Worm (Caenorhabditis elegans) whole organism, L4 larva: ENCODE data around the gene mig-10.

Source experiments
- F37D6.2 ChIP-seq: sonication (generic microtip); optimal IDR thresholded peaks from 2 replicates; lab custom pipeline; 2016; ENCODE audit warnings: mild to moderate bottlenecking, missing genetic modification characterization, missing compliant biosample characterization
- F44E2.7 ChIP-seq: fragments of 200-800 bp; sonication (Bioruptor generic); IDR thresholded peaks from 2 replicates; pipeline ENCODE4 v2.1.2; 2022; ENCODE audit warnings: missing genetic modification characterization, missing compliant biosample characterization
- F49E8.2 ChIP-seq: sonication (generic microtip); optimal IDR thresholded peaks from 2 replicates; lab custom pipeline; 2016; ENCODE audit warnings: missing compliant biosample characterization, mild to moderate bottlenecking, missing genetic modification characterization, borderline replicate concordance
- R02D3.7 ChIP-seq: fragments of 150-350 bp; sonication (generic microtip); optimal IDR thresholded peaks from 3 replicates; lab custom pipeline; 2014; ENCODE audit warnings: missing biosample characterization, missing genetic modification characterization
- T20F7.1 ChIP-seq: fragments of 200-800 bp; sonication (Bioruptor generic); optimal IDR thresholded peaks from 2 replicates; lab custom pipeline; 2018; ENCODE audit warnings: mild to moderate bottlenecking, missing genetic modification characterization, missing compliant biosample characterization
- aly-2 ChIP-seq: sonication (generic microtip); optimal IDR thresholded peaks from 2 replicates; lab custom pipeline; 2018; ENCODE audit warnings: missing biosample characterization, missing genetic modification characterization
- ceh-32 ChIP-seq: sonication (generic microtip); optimal IDR thresholded peaks from 2 replicates; lab custom pipeline; 2016; ENCODE audit warnings: mild to moderate bottlenecking, missing genetic modification characterization, missing compliant biosample characterization; ENCODE audit not compliant: poor library complexity
- cey-2 ChIP-seq: sonication (generic microtip); optimal IDR thresholded peaks from 3 replicates; lab custom pipeline; 2017; ENCODE audit warnings: missing genetic modification characterization, mild to moderate bottlenecking, missing compliant biosample characterization, antibody characterized with exemption, borderline replicate concordance; ENCODE audit not compliant: insufficient read depth
- ctbp-1 ChIP-seq: fragments of 200-800 bp; sonication (Bioruptor generic); IDR thresholded peaks from 2 replicates; pipeline ENCODE4 v1.3.6; 2022; ENCODE audit warnings: missing genetic modification reagents, missing genetic modification characterization, missing compliant biosample characterization
- daf-12 ChIP-seq: fragments of 150-350 bp; optimal IDR thresholded peaks from 2 replicates; lab custom pipeline; 2014; ENCODE audit warnings: missing biosample characterization, missing genetic modification reagents, missing genetic modification characterization
- dmd-8 ChIP-seq: fragments of 200-800 bp; sonication (Bioruptor generic); IDR thresholded peaks from 2 replicates; pipeline ENCODE4 v1.3.6; 2022; ENCODE audit warnings: missing genetic modification characterization, missing compliant biosample characterization
- dpl-1 ChIP-seq: fragments of 150-350 bp; optimal IDR thresholded peaks from 2 replicates; lab custom pipeline; 2014; ENCODE audit warnings: missing biosample characterization, missing genetic modification reagents, missing genetic modification characterization
- duxl-1 ChIP-seq: sonication (generic microtip); optimal IDR thresholded peaks from 2 replicates; lab custom pipeline; 2016; ENCODE audit warnings: mild to moderate bottlenecking, missing genetic modification characterization, moderate library complexity, missing compliant biosample characterization; ENCODE audit not compliant: poor library complexity
- dve-1 ChIP-seq: sonication (generic microtip); optimal IDR thresholded peaks from 2 replicates; lab custom pipeline; 2017; ENCODE audit warnings: antibody characterized with exemption, mild to moderate bottlenecking, missing genetic modification characterization, missing compliant biosample characterization; ENCODE audit not compliant: insufficient read depth
- egl-43 ChIP-seq: fragments of 200-800 bp; sonication (Bioruptor generic); IDR thresholded peaks from 2 replicates; pipeline ENCODE4 v1.3.6; 2022; ENCODE audit warnings: missing genetic modification reagents, missing genetic modification characterization, missing compliant biosample characterization
- hif-1 ChIP-seq, 2 experiments: sonication (generic microtip); optimal IDR thresholded peaks; 2 replicates each; lab custom pipeline; 2016 to 2017; ENCODE audit warnings: missing compliant biosample characterization in 2 of 2, missing genetic modification characterization in 2 of 2, missing genetic modification reagents in 2 of 2, missing genotype in 2 of 2, mild to moderate bottlenecking in 1 of 2
- hlh-30 ChIP-seq: sonication (generic microtip); optimal IDR thresholded peaks from 2 replicates; lab custom pipeline; 2017; ENCODE audit warnings: antibody characterized with exemption, mild to moderate bottlenecking, missing genetic modification characterization, missing compliant biosample characterization; ENCODE audit not compliant: insufficient read depth
- hmg-1.1 ChIP-seq: fragments of 200-800 bp; sonication (Bioruptor generic); IDR thresholded peaks from 2 replicates; pipeline ENCODE4 v1.3.6; 2022; ENCODE audit warnings: missing genetic modification reagents, missing genetic modification characterization, missing compliant biosample characterization
- jun-1 ChIP-seq: fragments of 150-350 bp; optimal IDR thresholded peaks from 2 replicates; lab custom pipeline; 2014; ENCODE audit warnings: missing biosample characterization, missing genetic modification reagents, missing genetic modification characterization
- lin-38 ChIP-seq: fragments of 200-800 bp; sonication (Bioruptor generic); IDR thresholded peaks from 2 replicates; pipeline ENCODE4 v1.3.6; 2022; ENCODE audit warnings: missing genetic modification reagents, missing genetic modification characterization, missing compliant biosample characterization
- lir-3 ChIP-seq: sonication (generic microtip); optimal IDR thresholded peaks from 2 replicates; lab custom pipeline; 2016; ENCODE audit warnings: mild to moderate bottlenecking, missing genetic modification characterization, missing compliant biosample characterization
- lsy-2 ChIP-seq, 2 experiments: fragments of 150-350 bp in 1 of 2; sonication (generic microtip) in 1 of 2; optimal IDR thresholded peaks; 2 replicates each; lab custom pipeline; 2014 to 2017; ENCODE audit warnings: missing biosample characterization in 2 of 2, missing genetic modification characterization in 2 of 2
- mdl-1 ChIP-seq, 2 experiments: fragments of 150-350 bp in 1 of 2; sonication (generic microtip) in 1 of 2; optimal IDR thresholded peaks; 2 replicates each; lab custom pipeline; 2014 to 2017; ENCODE audit warnings: missing biosample characterization in 2 of 2, missing genetic modification characterization in 2 of 2
- mdt-29 ChIP-seq: fragments of 200-800 bp; sonication (Bioruptor generic); IDR thresholded peaks from 2 replicates; pipeline ENCODE4 v1.3.6; 2022; ENCODE audit warnings: missing genetic modification reagents, missing genetic modification characterization, missing compliant biosample characterization
- mep-1 ChIP-seq: fragments of 150-350 bp; sonication (generic microtip); optimal IDR thresholded peaks from 3 replicates; lab custom pipeline; 2014; ENCODE audit warnings: missing biosample characterization, missing genetic modification characterization
- mes-2 ChIP-seq: sonication (generic microtip); optimal IDR thresholded peaks from 2 replicates; lab custom pipeline; 2016; ENCODE audit warnings: missing genotype, mild to moderate bottlenecking, missing genetic modification characterization, missing compliant biosample characterization; ENCODE audit not compliant: poor library complexity, severe bottlenecking
- mxl-2 ChIP-seq: fragments of 200-800 bp; sonication (Bioruptor generic); conservative IDR thresholded peaks from 2 replicates; pipeline ENCODE4 v1.3.6; 2022; ENCODE audit warnings: missing genetic modification reagents, missing genetic modification characterization, missing compliant biosample characterization
- nhr-111 ChIP-seq: fragments of 200-800 bp; sonication (Bioruptor generic); optimal IDR thresholded peaks from 2 replicates; lab custom pipeline; 2018; ENCODE audit warnings: mild to moderate bottlenecking, missing genetic modification characterization, missing compliant biosample characterization
- nhr-25 ChIP-seq: sonication (generic microtip); optimal IDR thresholded peaks from 2 replicates; lab custom pipeline; 2017; ENCODE audit warnings: missing genetic modification characterization, mild to moderate bottlenecking, missing compliant biosample characterization, antibody characterized with exemption, moderate library complexity, borderline replicate concordance; ENCODE audit not compliant: insufficient read depth
- nhr-28 ChIP-seq: fragments of 150-350 bp; optimal IDR thresholded peaks from 2 replicates; lab custom pipeline; 2014; ENCODE audit warnings: missing biosample characterization, missing genetic modification characterization
- nhr-48 ChIP-seq: sonication (generic microtip); optimal IDR thresholded peaks from 2 replicates; lab custom pipeline; 2016; ENCODE audit warnings: mild to moderate bottlenecking, missing genetic modification characterization, missing compliant biosample characterization
- pha-4 ChIP-seq, 2 experiments: fragments of 150-350 bp in 1 of 2; fragments of 200-800 bp in 1 of 2; sonication (Bioruptor generic) in 1 of 2; IDR thresholded peaks in 1 of 2; optimal IDR thresholded peaks in 1 of 2; 2 replicates each; pipeline versions ENCODE4 v1.3.6 to Lab custom; 2014 to 2022; ENCODE audit warnings: missing genetic modification characterization in 2 of 2, missing genetic modification reagents in 2 of 2, missing biosample characterization in 1 of 2, missing compliant biosample characterization in 1 of 2
- sdz-12 ChIP-seq: fragments of 200-800 bp; sonication (Bioruptor generic); optimal IDR thresholded peaks from 2 replicates; lab custom pipeline; 2018; ENCODE audit warnings: mild to moderate bottlenecking, missing genetic modification characterization, missing compliant biosample characterization
- set-16 ChIP-seq: fragments of 200-800 bp; sonication (Bioruptor generic); IDR thresholded peaks from 2 replicates; pipeline ENCODE4 v1.3.6; 2022; ENCODE audit warnings: missing genetic modification reagents, missing genetic modification characterization, missing compliant biosample characterization
- unc-130 ChIP-seq: sonication (generic microtip); optimal IDR thresholded peaks from 2 replicates; lab custom pipeline; 2016; ENCODE audit warnings: missing genetic modification reagents, missing genetic modification characterization, missing compliant biosample characterization
- unc-62 ChIP-seq, 3 experiments: fragments of 150-350 bp in 1 of 3; sonication (generic microtip); optimal IDR thresholded peaks in 2 of 3; peaks in 1 of 3; 1 replicate in 1 of 3; 2 replicates in 2 of 3; lab custom pipeline; 2014 to 2017; ENCODE audit warnings: missing biosample characterization in 3 of 3, missing genetic modification characterization in 3 of 3, missing genetic modification reagents in 3 of 3, missing genotype in 1 of 3
- zag-1 ChIP-seq: fragments of 150-350 bp; optimal IDR thresholded peaks from 2 replicates; lab custom pipeline; 2014; ENCODE audit warnings: missing biosample characterization, missing genetic modification characterization
- zfp-2 ChIP-seq: sonication (generic microtip); optimal IDR thresholded peaks from 2 replicates; lab custom pipeline; 2016; ENCODE audit warnings: mild to moderate bottlenecking, missing genetic modification characterization, missing compliant biosample characterization
- zip-2 ChIP-seq: fragments of 150-350 bp; optimal IDR thresholded peaks from 2 replicates; lab custom pipeline; 2014; ENCODE audit warnings: missing biosample characterization, missing genetic modification characterization

Gene mig-10

DNA sequence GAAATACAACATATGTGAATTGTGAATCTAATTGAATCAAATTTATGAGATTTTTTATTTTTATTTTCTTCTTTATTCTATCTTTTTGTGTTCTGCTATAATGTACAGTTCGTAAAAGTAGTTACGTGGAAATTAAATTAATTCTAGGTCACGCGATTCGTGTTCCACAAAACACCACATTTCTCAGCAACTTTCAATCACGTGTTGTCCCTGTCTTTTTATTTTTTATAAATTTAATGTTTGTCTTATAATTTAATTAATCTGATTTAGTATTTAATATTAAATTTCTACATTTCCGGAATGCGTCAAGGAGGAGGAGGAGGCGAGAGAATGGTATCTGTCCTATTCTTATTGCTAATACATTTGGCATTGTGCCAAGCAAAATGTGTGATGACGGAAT, 20.9 kb upstream of the mig-10 start, which contains the start of gene ncr-2:
Gene ncr-2, plus strand, starts transcription at position 301 of the 400 bp plus-strand sequence.
- TF ChIP-seq F37D6.2 (no peak), lsy-2 (tag; optimal IDR thresholded peaks at IDR 0.05; lab: Kevin White, UChicago) (no peak), lir-3 (tag; lab: Kevin White, UChicago) (no peak), nhr-25 (tag; lab: Kevin White, UChicago) (no peak), ceh-32 (tag; lab: Kevin White, UChicago) (no peak), mep-1 (tag; lab: Kevin White, UChicago) (no peak), unc-130 (no peak), mdl-1 (tag; optimal IDR thresholded peaks at IDR 0.05; lab: Kevin White, UChicago) (no peak), hif-1 (tag; optimal IDR thresholded peaks at IDR 0.05; lab: Kevin White, UChicago) (no peak), zfp-2 (no peak), unc-62 (GFP tag; optimal IDR thresholded peaks at IDR 0.05 in 1 of 2; lab: Kevin White, UChicago) (no peak), unc-62 (tag; optimal IDR thresholded peaks at IDR 0.05; lab: Kevin White, UChicago) (no peak), sdz-12 (no peak)
- TF ChIP-seq, all 104 proteins: peak for 0

ce11 chrIII:8262599-8262998, 16.3 kb upstream of the mig-10 start:
- TF ChIP-seq lin-38 (GFP tag; lab: Robert Waterston, UW), result 0 out of 2 replicates have a peak, but pooled peaks have one; percentile 15
- peak; percentile 10 for TF ChIP-seq mes-2
- peak; percentile 51 for TF ChIP-seq sdz-12
- 0 out of 2 replicates have a peak, but pooled peaks have one; percentile 17 for TF ChIP-seq egl-43 (GFP tag; lab: Robert Waterston, UW)
- peak; percentile 98 for TF ChIP-seq set-16 (GFP tag; lab: Robert Waterston, UW)
- no peak for TF ChIP-seq hmg-1.1 (GFP tag; lab: Robert Waterston, UW)

ce11 chrIII:8263377-8263776, 15.5 kb upstream of the mig-10 start, which contains the start of gene col-91:
TSS of gene col-91 (minus strand) at chrIII:8263664.
- TF ChIP-seq zip-2 (tag; lab: Kevin White, UChicago) (no peak), unc-62 (GFP tag; optimal IDR thresholded peaks at IDR 0.05 in 1 of 2; lab: Kevin White, UChicago) (peak in 1 of 2 experiments; percentile 23), unc-62 (tag; optimal IDR thresholded peaks at IDR 0.05; lab: Kevin White, UChicago) (no peak), nhr-28 (tag; lab: Kevin White, UChicago) (peak; percentile 37)
- TF ChIP-seq, all 104 proteins: peak for 2

ce11 chrIII:8265753-8266152, 13.1 kb upstream of the mig-10 start, which contains the start of gene mrps-9:
TSS of gene mrps-9 (plus strand) at chrIII:8266062.
- TF ChIP-seq dmd-8 (no peak), T20F7.1 (GFP tag; lab: Kevin White, UChicago) (peak; percentile 29), dpl-1 (GFP tag; lab: Kevin White, UChicago) (peak; percentile 31), lin-38 (GFP tag; lab: Robert Waterston, UW) (peak; percentile 94), ctbp-1 (no peak), mes-2 (peak; percentile 61), hlh-30 (tag; lab: Kevin White, UChicago) (peak; percentile 2)

DNA sequence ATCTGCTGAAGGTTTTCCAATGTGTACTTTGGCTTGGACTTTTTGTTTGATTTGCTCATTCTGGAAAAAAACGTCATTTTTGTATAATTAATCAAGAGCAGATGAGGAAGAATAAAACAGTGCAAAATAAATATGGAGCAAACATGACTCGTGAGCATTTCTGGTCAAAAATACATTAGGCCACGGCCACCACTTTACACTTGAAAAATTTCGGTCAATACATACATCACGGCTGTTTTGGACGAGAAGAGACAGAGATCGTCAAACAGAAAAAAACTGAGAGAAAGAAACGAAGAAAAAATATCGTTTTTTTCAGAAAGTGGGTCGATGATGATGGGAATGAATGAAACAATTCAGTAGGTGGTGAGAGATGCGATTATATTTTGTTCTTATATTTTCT, 10.6 kb upstream of the mig-10 start, which contains the start of the genes F09G8.7 and crn-7:
Gene F09G8.7, minus strand, starts transcription at position 60 of the 400 bp plus-strand sequence.
Gene crn-7, plus strand, starts transcription at position 236 of the 400 bp plus-strand sequence.
- no peak for TF ChIP-seq jun-1
- TF ChIP-seq R02D3.7 (tag; lab: Kevin White, UChicago), result no peak
- no peak for TF ChIP-seq aly-2
- no peak for TF ChIP-seq zag-1
- no peak for TF ChIP-seq mdt-29
- TF ChIP-seq dve-1 (tag; lab: Kevin White, UChicago), result peak; percentile 28
- no peak for TF ChIP-seq F37D6.2
- TF ChIP-seq daf-12 (tag; lab: Kevin White, UChicago), result no peak
- TF ChIP-seq unc-62 (GFP tag; optimal IDR thresholded peaks at IDR 0.05 in 1 of 2; lab: Kevin White, UChicago), result peak in 1 of 2 experiments; percentile 57
- TF ChIP-seq unc-62 (tag; optimal IDR thresholded peaks at IDR 0.05; lab: Kevin White, UChicago), result no peak
- peak; percentile 39; the same call in 1 of the 2 replicates for TF ChIP-seq lin-38 (GFP tag; lab: Robert Waterston, UW)
- TF ChIP-seq cey-2 (tag; lab: Kevin White, UChicago), result no peak
- no peak for TF ChIP-seq F49E8.2 (tag; lab: Kevin White, UChicago)
- TF ChIP-seq nhr-28 (tag; lab: Kevin White, UChicago), result peak; percentile 51
- TF ChIP-seq mxl-2 (GFP tag; lab: Robert Waterston, UW), result no peak
- no peak for TF ChIP-seq nhr-111 (GFP tag; lab: Kevin White, UChicago)
- TF ChIP-seq duxl-1 (tag; lab: Kevin White, UChicago), result no peak
- TF ChIP-seq nhr-48, result no peak
- no peak for TF ChIP-seq F44E2.7
- no peak for TF ChIP-seq pha-4 (GFP tag; IDR thresholded peaks at IDR 0.05; lab: Robert Waterston, UW)
- TF ChIP-seq pha-4 (tag; optimal IDR thresholded peaks at IDR 0.05; lab: Kevin White, UChicago), result peak; percentile 45
- no peak for TF ChIP-seq unc-130
